Worm (Caenorhabditis elegans) whole organism, L4 larva: ENCODE results near the gene dis-3.

Source experiments
- D1046.2 ChIP-seq: fragments of 200-800 bp; sonication (Bioruptor generic); IDR thresholded peaks from 2 replicates; pipeline ENCODE4 v1.3.6; 2022; ENCODE audit warnings: missing genetic modification characterization, missing compliant biosample characterization
- R02D3.7 ChIP-seq: fragments of 150-350 bp; sonication (generic microtip); optimal IDR thresholded peaks from 3 replicates; lab custom pipeline; 2014; ENCODE audit warnings: missing biosample characterization, missing genetic modification characterization
- T20F7.1 ChIP-seq: fragments of 200-800 bp; sonication (Bioruptor generic); optimal IDR thresholded peaks from 2 replicates; lab custom pipeline; 2018; ENCODE audit warnings: mild to moderate bottlenecking, missing genetic modification characterization, missing compliant biosample characterization
- Y105C5A.15 ChIP-seq: fragments of 200-800 bp; sonication (Bioruptor generic); IDR thresholded peaks from 2 replicates; pipeline ENCODE4 v1.3.6; 2022; ENCODE audit warnings: missing genetic modification characterization, missing compliant biosample characterization
- Y48G9A.11 ChIP-seq: fragments of 200-800 bp; sonication (Bioruptor generic); IDR thresholded peaks from 2 replicates; pipeline ENCODE4 v1.3.6; 2022; ENCODE audit warnings: missing genetic modification reagents, missing genetic modification characterization, missing compliant biosample characterization
- ZK337.2 ChIP-seq: fragments of 200-800 bp; sonication (Bioruptor generic); IDR thresholded peaks from 2 replicates; pipeline ENCODE4 v1.3.6; 2022; ENCODE audit warnings: missing genetic modification reagents, missing genetic modification characterization, missing compliant biosample characterization
- ZK546.5 ChIP-seq, 2 experiments: sonication (generic microtip); optimal IDR thresholded peaks; 2 replicates each; lab custom pipeline; 2017; ENCODE audit warnings: missing biosample characterization in 2 of 2, missing genetic modification characterization in 2 of 2
- aha-1 ChIP-seq: fragments of 150-350 bp; peaks from one replicate; lab custom pipeline; 2014; ENCODE audit warnings: missing biosample characterization, missing genetic modification characterization
- arid-1 ChIP-seq: fragments of 200-800 bp; sonication (Bioruptor generic); conservative IDR thresholded peaks from 2 replicates; pipeline ENCODE4 v1.3.6; 2022; ENCODE audit warnings: missing genetic modification reagents, missing genetic modification characterization, missing compliant biosample characterization
- ceh-20 ChIP-seq: fragments of 200-800 bp; sonication (Bioruptor generic); IDR thresholded peaks from 2 replicates; pipeline ENCODE4 v1.3.6; 2022; ENCODE audit warnings: missing genetic modification reagents, missing genetic modification characterization, missing compliant biosample characterization
- ceh-28 ChIP-seq: fragments of 150-350 bp; optimal IDR thresholded peaks from 2 replicates; lab custom pipeline; 2014; ENCODE audit warnings: missing biosample characterization, missing genetic modification reagents, missing genetic modification characterization
- ceh-32 ChIP-seq: sonication (generic microtip); optimal IDR thresholded peaks from 2 replicates; lab custom pipeline; 2016; ENCODE audit warnings: mild to moderate bottlenecking, missing genetic modification characterization, missing compliant biosample characterization; ENCODE audit not compliant: poor library complexity
- ceh-44 ChIP-seq: fragments of 200-800 bp; sonication (Bioruptor generic); IDR thresholded peaks from 2 replicates; pipeline ENCODE4 v1.3.6; 2022; ENCODE audit warnings: missing genetic modification reagents, missing genetic modification characterization, missing compliant biosample characterization
- dve-1 ChIP-seq: sonication (generic microtip); optimal IDR thresholded peaks from 2 replicates; lab custom pipeline; 2017; ENCODE audit warnings: antibody characterized with exemption, mild to moderate bottlenecking, missing genetic modification characterization, missing compliant biosample characterization; ENCODE audit not compliant: insufficient read depth
- egl-27 ChIP-seq: sonication (generic microtip); optimal IDR thresholded peaks from 3 replicates; lab custom pipeline; 2017; ENCODE audit warnings: missing biosample characterization, missing genetic modification reagents, missing genetic modification characterization
- fkh-10 ChIP-seq: fragments of 150-350 bp; optimal IDR thresholded peaks from 2 replicates; lab custom pipeline; 2014; ENCODE audit warnings: missing biosample characterization, missing genetic modification reagents, missing genetic modification characterization
- fos-1 ChIP-seq: fragments of 150-350 bp; optimal IDR thresholded peaks from 2 replicates; lab custom pipeline; 2014; ENCODE audit warnings: missing biosample characterization, missing genetic modification characterization
- hmg-1.1 ChIP-seq: fragments of 200-800 bp; sonication (Bioruptor generic); IDR thresholded peaks from 2 replicates; pipeline ENCODE4 v1.3.6; 2022; ENCODE audit warnings: missing genetic modification reagents, missing genetic modification characterization, missing compliant biosample characterization
- jun-1 ChIP-seq: fragments of 150-350 bp; optimal IDR thresholded peaks from 2 replicates; lab custom pipeline; 2014; ENCODE audit warnings: missing biosample characterization, missing genetic modification reagents, missing genetic modification characterization
- lin-38 ChIP-seq: fragments of 200-800 bp; sonication (Bioruptor generic); IDR thresholded peaks from 2 replicates; pipeline ENCODE4 v1.3.6; 2022; ENCODE audit warnings: missing genetic modification reagents, missing genetic modification characterization, missing compliant biosample characterization
- lsy-2 ChIP-seq, 2 experiments: fragments of 150-350 bp in 1 of 2; sonication (generic microtip) in 1 of 2; optimal IDR thresholded peaks; 2 replicates each; lab custom pipeline; 2014 to 2017; ENCODE audit warnings: missing biosample characterization in 2 of 2, missing genetic modification characterization in 2 of 2
- mep-1 ChIP-seq: fragments of 150-350 bp; sonication (generic microtip); optimal IDR thresholded peaks from 3 replicates; lab custom pipeline; 2014; ENCODE audit warnings: missing biosample characterization, missing genetic modification characterization
- nhr-11 ChIP-seq: fragments of 150-350 bp; optimal IDR thresholded peaks from 2 replicates; lab custom pipeline; 2014; ENCODE audit warnings: missing biosample characterization, missing genetic modification characterization
- nhr-48 ChIP-seq: sonication (generic microtip); optimal IDR thresholded peaks from 2 replicates; lab custom pipeline; 2016; ENCODE audit warnings: mild to moderate bottlenecking, missing genetic modification characterization, missing compliant biosample characterization
- nhr-6 ChIP-seq: fragments of 150-350 bp; optimal IDR thresholded peaks from 2 replicates; lab custom pipeline; 2014; ENCODE audit warnings: missing biosample characterization, missing genetic modification characterization
- nhr-77 ChIP-seq: fragments of 150-350 bp; optimal IDR thresholded peaks from 2 replicates; lab custom pipeline; 2014; ENCODE audit warnings: missing biosample characterization, missing genetic modification characterization
- php-3 ChIP-seq: fragments of 200-800 bp; sonication (Bioruptor generic); IDR thresholded peaks from 2 replicates; pipeline ENCODE4 v1.3.6; 2022; ENCODE audit warnings: missing genetic modification reagents, missing genetic modification characterization, missing compliant biosample characterization
- pqm-1 ChIP-seq: sonication (generic microtip); optimal IDR thresholded peaks from 2 replicates; lab custom pipeline; 2017; ENCODE audit warnings: missing biosample characterization, missing genetic modification characterization
- saeg-2 ChIP-seq: fragments of 200-800 bp; sonication (Bioruptor generic); IDR thresholded peaks from 2 replicates; pipeline ENCODE4 v1.3.6; 2022; ENCODE audit warnings: missing genetic modification reagents, missing genetic modification characterization, missing compliant biosample characterization
- set-16 ChIP-seq: fragments of 200-800 bp; sonication (Bioruptor generic); IDR thresholded peaks from 2 replicates; pipeline ENCODE4 v1.3.6; 2022; ENCODE audit warnings: missing genetic modification reagents, missing genetic modification characterization, missing compliant biosample characterization
- snpc-1.2 ChIP-seq: fragments of 200-800 bp; sonication (Bioruptor generic); IDR thresholded peaks from 2 replicates; pipeline ENCODE4 v1.3.6; 2022; ENCODE audit warnings: missing genetic modification reagents, missing genetic modification characterization, missing compliant biosample characterization
- spr-1 ChIP-seq: sonication (generic microtip); optimal IDR thresholded peaks from 2 replicates; lab custom pipeline; 2016; ENCODE audit warnings: mild to moderate bottlenecking, missing genetic modification characterization, missing compliant biosample characterization
- zag-1 ChIP-seq: fragments of 150-350 bp; optimal IDR thresholded peaks from 2 replicates; lab custom pipeline; 2014; ENCODE audit warnings: missing biosample characterization, missing genetic modification characterization
- zip-11 ChIP-seq: fragments of 200-800 bp; sonication (Bioruptor generic); IDR thresholded peaks from 2 replicates; pipeline ENCODE4 v1.3.6; 2022; ENCODE audit warnings: missing genetic modification characterization, missing compliant biosample characterization

dis-3 gene

ce11 chrIV:10096881-10097280 is at the start of gene dis-3:
Gene dis-3 (plus strand): TSS chrIV:10097202.
- 0 out of 2 replicates have a peak, but pooled peaks have one; percentile 31 for TF ChIP-seq Y48G9A.11 (GFP tag; lab: Robert Waterston, UW)
- no peak for TF ChIP-seq egl-27 (tag; lab: Kevin White, UChicago)
- TF ChIP-seq ceh-28 (tag; lab: Kevin White, UChicago): no peak
- TF ChIP-seq D1046.2 (GFP tag; lab: Robert Waterston, UW): no peak
- TF ChIP-seq aha-1: peak; percentile 45
- peak; percentile 55 for TF ChIP-seq R02D3.7
- peak; percentile 88 for TF ChIP-seq T20F7.1 (GFP tag; lab: Kevin White, UChicago)

ce11 chrIV:10048268-10048667 is 48.7 kb upstream of the dis-3 start:
- TF ChIP-seq nhr-11 (tag; lab: Kevin White, UChicago) (peak; percentile 54), ceh-20 (no peak), ZK546.5 (tag; optimal IDR thresholded peaks at IDR 0.05; lab: Kevin White, UChicago) (no peak)

- TF ChIP-seq ceh-44 (GFP tag; lab: Robert Waterston, UW) (no peak), nhr-77 (tag; lab: Kevin White, UChicago) (no peak), php-3 (no peak)
Measured at ce11 chrIV:10051088-10051487, 45.9 kb upstream of the dis-3 start, which contains the start of gene T04B2.8. Gene T04B2.8 (minus strand): TSS chrIV:10051188.

- no peak for TF ChIP-seq fkh-10 (GFP tag; lab: Kevin White, UChicago)
- no peak for TF ChIP-seq hmg-1.1
- no peak for TF ChIP-seq arid-1 (GFP tag; lab: Robert Waterston, UW)
- TF ChIP-seq R02D3.7: no peak
- TF ChIP-seq lin-38 (GFP tag; lab: Robert Waterston, UW): no peak
- no peak for TF ChIP-seq Y105C5A.15 (GFP tag; lab: Robert Waterston, UW)
- TF ChIP-seq nhr-48 (tag; lab: Kevin White, UChicago): no peak
- TF ChIP-seq lsy-2 (tag; optimal IDR thresholded peaks at IDR 0.05; lab: Kevin White, UChicago): no peak
- no peak for TF ChIP-seq nhr-6
- TF ChIP-seq fos-1 (tag; lab: Kevin White, UChicago): no peak
- no peak for TF ChIP-seq pqm-1 (tag; lab: Kevin White, UChicago)
- no peak for TF ChIP-seq jun-1 (tag; lab: Kevin White, UChicago)
- TF ChIP-seq dve-1 (tag; lab: Kevin White, UChicago): no peak
- TF ChIP-seq nhr-77 (tag; lab: Kevin White, UChicago): no peak
- TF ChIP-seq, all 104 proteins: peak for 0
Measured at ce11 chrIV:10053550-10053949, 43.5 kb upstream of the dis-3 start, which contains the start of gene srv-12. Gene srv-12 (minus strand): TSS chrIV:10053650.

ce11 chrIV:10056138-10056537 is 40.9 kb upstream of the dis-3 start, which contains the start of gene T04B2.7:
Gene T04B2.7 (minus strand): TSS chrIV:10056238.
- no peak for TF ChIP-seq mep-1 (tag; lab: Kevin White, UChicago)
- no peak for TF ChIP-seq ZK337.2 (GFP tag; lab: Robert Waterston, UW)
- TF ChIP-seq snpc-1.2: no peak
- no peak for TF ChIP-seq saeg-2 (GFP tag; lab: Robert Waterston, UW)
- TF ChIP-seq set-16: no peak
- no peak for TF ChIP-seq fos-1 (tag; lab: Kevin White, UChicago)
- no peak for TF ChIP-seq pqm-1 (tag; lab: Kevin White, UChicago)
- TF ChIP-seq Y105C5A.15 (GFP tag; lab: Robert Waterston, UW): no peak
- TF ChIP-seq zip-11 (GFP tag; lab: Robert Waterston, UW): no peak
- TF ChIP-seq ceh-28 (tag; lab: Kevin White, UChicago): no peak
- TF ChIP-seq spr-1: no peak
- no peak for TF ChIP-seq zag-1
- TF ChIP-seq ceh-32: no peak
- no peak for TF ChIP-seq nhr-48 (tag; lab: Kevin White, UChicago)
